Fruit fly (Drosophila melanogaster): ENCODE data around the gene CG17648.

- TF ChIP-seq Dfd (GFP tag; optimal IDR thresholded peaks at IDR 0.05), result no peak
- no peak for TF ChIP-seq fru (GFP tag; optimal IDR thresholded peaks at IDR 0.05)
- TF ChIP-seq br (GFP tag; optimal IDR thresholded peaks at IDR 0.05), result peak; percentile 7
- TF ChIP-seq CG32264 (GFP tag; optimal IDR thresholded peaks at IDR 0.05), result no peak
- TF ChIP-seq h (GFP tag; optimal IDR thresholded peaks at IDR 0.05), result peak; percentile 29
Observed at dm6 chr2L:1710224-1710623, 41.9 kb upstream of the CG17648 start, which contains the start of the genes CG17660 and mRpL48.

Data from whole organism, wandering third instar larva.